Fruit fly (Drosophila melanogaster) whole organism, embryonic: Measurements from ENCODE around the gene CG43895.

Source experiments
- Atf6 ChIP-seq: fragments of 200-800 bp; sonication (Bioruptor generic); IDR thresholded peaks from 2 replicates; pipeline ENCODE4 v1.3.6; 2022; ENCODE audit warnings: missing biosample characterization, missing genetic modification characterization
- CG10462 ChIP-seq: fragments of 200-800 bp; sonication (Bioruptor generic); optimal IDR thresholded peaks from 2 replicates; lab custom pipeline; 2016; ENCODE audit warnings: missing biosample characterization, missing genetic modification characterization
- CG13624 ChIP-seq: fragments of 200-800 bp; sonication (Bioruptor generic); optimal IDR thresholded peaks from 2 replicates; lab custom pipeline; 2016; ENCODE audit warnings: missing biosample characterization, missing genetic modification characterization
- CG15479 ChIP-seq: fragments of 200-800 bp; sonication (Bioruptor generic); optimal IDR thresholded peaks from 3 replicates; lab custom pipeline; 2019; ENCODE audit warnings: missing biosample characterization, mild to moderate bottlenecking, missing genetic modification characterization, moderate library complexity
- CG1647 ChIP-seq: fragments of 200-800 bp; sonication (Bioruptor generic); optimal IDR thresholded peaks from 3 replicates; lab custom pipeline; 2016; ENCODE audit warnings: missing biosample characterization, missing genetic modification characterization
- CG17829 ChIP-seq: fragments of 200-800 bp; optimal IDR thresholded peaks from 2 replicates; lab custom pipeline; 2019; ENCODE audit warnings: missing biosample characterization, mild to moderate bottlenecking, missing genetic modification characterization, moderate library complexity
- CG17912 ChIP-seq: fragments of 200-800 bp; sonication (Bioruptor generic); optimal IDR thresholded peaks from 2 replicates; lab custom pipeline; 2018; ENCODE audit warnings: missing biosample characterization, mild to moderate bottlenecking, missing genetic modification characterization
- CG1832 ChIP-seq: fragments of 200-800 bp; sonication (Bioruptor generic); optimal IDR thresholded peaks from 2 replicates; lab custom pipeline; 2017; ENCODE audit warnings: missing biosample characterization, mild to moderate bottlenecking, missing genetic modification characterization, inconsistent platforms
- CG18476 ChIP-seq: fragments of 200-800 bp; sonication (Bioruptor generic); optimal IDR thresholded peaks from 2 replicates; lab custom pipeline; 2016; ENCODE audit warnings: missing biosample characterization, mild to moderate bottlenecking, missing genetic modification characterization
- CG2129 ChIP-seq: fragments of 200-800 bp; sonication (Bioruptor generic); IDR thresholded peaks from 2 replicates; pipeline ENCODE4 v1.3.6; 2022; ENCODE audit warnings: missing biosample characterization, missing genetic modification characterization; ENCODE audit not compliant: partially characterized antibody
- CG31365 ChIP-seq: fragments of 200-800 bp; sonication (Bioruptor generic); optimal IDR thresholded peaks from 2 replicates; lab custom pipeline; 2018; ENCODE audit warnings: missing biosample characterization, mild to moderate bottlenecking, missing genetic modification characterization
- CG3838 ChIP-seq: fragments of 200-800 bp; sonication (Bioruptor generic); optimal IDR thresholded peaks from 3 replicates; lab custom pipeline; 2016; ENCODE audit warnings: missing biosample characterization, missing genetic modification characterization
- CG42726 ChIP-seq: fragments of 200-800 bp; sonication (Bioruptor generic); IDR thresholded peaks from 2 replicates; pipeline ENCODE4 v1.3.6; 2022; ENCODE audit warnings: missing biosample characterization, missing genetic modification characterization; ENCODE audit not compliant: partially characterized antibody
- CG6175 ChIP-seq: fragments of 200-800 bp; sonication (Bioruptor generic); IDR thresholded peaks from 3 replicates; pipeline ENCODE4 v1.3.6; 2022; ENCODE audit warnings: missing biosample characterization, missing genetic modification characterization
- CG7357 ChIP-seq: fragments of 200-800 bp; sonication (Bioruptor generic); IDR thresholded peaks from 3 replicates; pipeline ENCODE4 v1.3.6; 2022; ENCODE audit warnings: missing biosample characterization, missing genetic modification characterization
- CG7372 ChIP-seq: fragments of 200-800 bp; sonication (Bioruptor generic); IDR thresholded peaks from 2 replicates; pipeline ENCODE4 v1.3.6; 2022; ENCODE audit warnings: missing biosample characterization, missing genetic modification characterization
- CG7786 ChIP-seq: fragments of 200-800 bp; sonication (Bioruptor generic); optimal IDR thresholded peaks from 2 replicates; lab custom pipeline; 2016; ENCODE audit warnings: missing biosample characterization, missing genetic modification characterization
- Deaf1 ChIP-seq: fragments of 200-800 bp; optimal IDR thresholded peaks from 3 replicates; lab custom pipeline; 2019; ENCODE audit warnings: missing biosample characterization, mild to moderate bottlenecking, missing genetic modification characterization, moderate library complexity
- Fer2 ChIP-seq: fragments of 200-800 bp; sonication (Bioruptor generic); optimal IDR thresholded peaks from 2 replicates; lab custom pipeline; 2018; ENCODE audit warnings: missing biosample characterization, mild to moderate bottlenecking, missing genetic modification characterization, moderate library complexity
- GATAe ChIP-seq: fragments of 200-800 bp; sonication (Bioruptor generic); conservative IDR thresholded peaks from 2 replicates; pipeline ENCODE4 v1.3.6; 2022; ENCODE audit warnings: missing biosample characterization, missing genetic modification characterization
- HLH54F ChIP-seq: fragments of 200-800 bp; sonication (Bioruptor generic); optimal IDR thresholded peaks from 3 replicates; lab custom pipeline; 2016; ENCODE audit warnings: missing biosample characterization, missing genetic modification characterization
- HLHmδ ChIP-seq: fragments of 200-800 bp; sonication (Bioruptor generic); optimal IDR thresholded peaks from 2 replicates; lab custom pipeline; 2018; ENCODE audit warnings: missing biosample characterization, mild to moderate bottlenecking, missing genetic modification characterization, moderate library complexity
- Myb ChIP-seq: fragments of 200-800 bp; sonication (Bioruptor generic); optimal IDR thresholded peaks from 2 replicates; lab custom pipeline; 2016; ENCODE audit warnings: missing biosample characterization, missing genetic modification characterization
- NC2β ChIP-seq: fragments of 200-800 bp; sonication (Bioruptor generic); optimal IDR thresholded peaks from 2 replicates; lab custom pipeline; 2016; ENCODE audit warnings: missing biosample characterization, missing genetic modification characterization
- Scr ChIP-seq: fragments of 200-800 bp; sonication (Bioruptor generic); IDR thresholded peaks from 2 replicates; pipeline ENCODE4 v1.3.6; 2022; ENCODE audit warnings: missing biosample characterization, missing genetic modification characterization; ENCODE audit not compliant: partially characterized antibody
- Ssrp ChIP-seq: fragments of 200-800 bp; sonication (Bioruptor generic); optimal IDR thresholded peaks from 2 replicates; lab custom pipeline; 2018; ENCODE audit warnings: missing biosample characterization, mild to moderate bottlenecking, missing genetic modification characterization, moderate library complexity
- Trl ChIP-seq, 3 experiments: fragments of >200 bp in 2 of 3; fragments of 200-800 bp in 1 of 3; sonication (Bioruptor generic) in 1 of 3; optimal IDR thresholded peaks; 2 replicates in 1 of 3; 3 replicates in 2 of 3; lab custom pipeline; 2016 to 2017; ENCODE audit warnings: missing biosample characterization in 1 of 3, missing genetic modification characterization in 1 of 3
- Vsx1 ChIP-seq: fragments of 200-800 bp; sonication (Bioruptor generic); optimal IDR thresholded peaks from 2 replicates; lab custom pipeline; 2017; ENCODE audit warnings: missing biosample characterization, mild to moderate bottlenecking, missing genetic modification characterization, missing genetic modification reagents
- ash1 ChIP-seq: fragments of 200-800 bp; sonication (Bioruptor generic); optimal IDR thresholded peaks from 2 replicates; lab custom pipeline; 2018; ENCODE audit warnings: missing biosample characterization, mild to moderate bottlenecking, missing genetic modification characterization
- bcd ChIP-seq: fragments of 200-800 bp; sonication (Bioruptor generic); optimal IDR thresholded peaks from 2 replicates; lab custom pipeline; 2017; ENCODE audit warnings: missing biosample characterization, mild to moderate bottlenecking, missing genetic modification characterization
- bigmax ChIP-seq: fragments of 200-800 bp; sonication (Bioruptor generic); optimal IDR thresholded peaks from 2 replicates; lab custom pipeline; 2018; ENCODE audit warnings: missing biosample characterization, mild to moderate bottlenecking, missing genetic modification characterization
- chinmo ChIP-seq: fragments of 200-800 bp; sonication (Bioruptor generic); IDR thresholded peaks from 4 replicates; pipeline ENCODE4 v1.3.6; 2022; ENCODE audit warnings: missing biosample characterization, missing genetic modification characterization; ENCODE audit not compliant: partially characterized antibody
- crol ChIP-seq: fragments of 200-800 bp; sonication (Bioruptor generic); IDR thresholded peaks from 2 replicates; pipeline ENCODE4 v1.3.6; 2022; ENCODE audit warnings: missing biosample characterization, missing genetic modification characterization
- ems ChIP-seq: fragments of 200-800 bp; sonication (Bioruptor generic); optimal IDR thresholded peaks from 3 replicates; lab custom pipeline; 2016; ENCODE audit warnings: missing biosample characterization, missing genetic modification characterization
- ewg ChIP-seq: fragments of 200-800 bp; sonication (Bioruptor generic); optimal IDR thresholded peaks from 3 replicates; lab custom pipeline; 2017; ENCODE audit warnings: mild to moderate bottlenecking, missing biosample characterization, missing genetic modification reagents, missing genetic modification characterization
- fd102C ChIP-seq: fragments of 200-800 bp; sonication (Bioruptor generic); optimal IDR thresholded peaks from 2 replicates; lab custom pipeline; 2018; ENCODE audit warnings: missing biosample characterization, mild to moderate bottlenecking, missing genetic modification characterization, moderate library complexity
- fru ChIP-seq: fragments of >200 bp; optimal IDR thresholded peaks from 2 replicates; lab custom pipeline; 2017
- h ChIP-seq: fragments of >200 bp; optimal IDR thresholded peaks from 2 replicates; lab custom pipeline; 2017
- lab ChIP-seq: fragments of 200-800 bp; sonication (Bioruptor generic); optimal IDR thresholded peaks from 3 replicates; lab custom pipeline; 2017; ENCODE audit warnings: missing biosample characterization, missing genetic modification characterization, mild to moderate bottlenecking, moderate library complexity, missing genetic modification reagents
- lilli ChIP-seq: fragments of 200-800 bp; sonication (Bioruptor generic); optimal IDR thresholded peaks from 3 replicates; lab custom pipeline; 2016; ENCODE audit warnings: missing biosample characterization, missing genetic modification characterization
- lola ChIP-seq, 3 experiments: fragments of >200 bp in 2 of 3; fragments of 200-800 bp in 1 of 3; sonication (Bioruptor generic) in 1 of 3; optimal IDR thresholded peaks; 2 replicates each; lab custom pipeline; 2017 to 2019; ENCODE audit warnings: missing biosample characterization in 3 of 3, missing genetic modification characterization in 3 of 3, mild to moderate bottlenecking in 1 of 3, moderate library complexity in 1 of 3
- nerfin-1 ChIP-seq: fragments of 200-800 bp; sonication (Bioruptor generic); optimal IDR thresholded peaks from 3 replicates; lab custom pipeline; 2019; ENCODE audit warnings: missing biosample characterization, mild to moderate bottlenecking, missing genetic modification characterization, moderate library complexity
- pum ChIP-seq: fragments of 200-800 bp; sonication (Bioruptor generic); optimal IDR thresholded peaks from 2 replicates; lab custom pipeline; 2016; ENCODE audit warnings: missing biosample characterization, missing genetic modification characterization
- pzg ChIP-seq: fragments of 200-800 bp; sonication (Bioruptor generic); optimal IDR thresholded peaks from 3 replicates; lab custom pipeline; 2018; ENCODE audit warnings: missing biosample characterization, mild to moderate bottlenecking, missing genetic modification characterization, moderate library complexity
- seq ChIP-seq: fragments of 200-800 bp; sonication (Bioruptor generic); IDR thresholded peaks from 2 replicates; pipeline ENCODE4 v1.3.6; 2022; ENCODE audit warnings: missing biosample characterization, missing genetic modification characterization
- shn ChIP-seq: fragments of 200-800 bp; sonication (Bioruptor generic); optimal IDR thresholded peaks from 3 replicates; lab custom pipeline; 2016; ENCODE audit warnings: missing biosample characterization, missing genetic modification characterization
- sqz ChIP-seq: fragments of 200-800 bp; sonication (Bioruptor generic); optimal IDR thresholded peaks from 3 replicates; lab custom pipeline; 2018; ENCODE audit warnings: missing biosample characterization, mild to moderate bottlenecking, missing genetic modification characterization
- tgo ChIP-seq: fragments of 200-800 bp; sonication (Bioruptor generic); IDR thresholded peaks from 3 replicates; pipeline ENCODE4 v1.3.6; 2022; ENCODE audit warnings: missing biosample characterization, missing genetic modification characterization
- tio ChIP-seq: fragments of 200-800 bp; sonication (Bioruptor generic); optimal IDR thresholded peaks from 2 replicates; lab custom pipeline; 2017; ENCODE audit warnings: missing biosample characterization, missing genetic modification characterization, inconsistent platforms
- wor ChIP-seq: fragments of 200-800 bp; sonication (Bioruptor generic); IDR thresholded peaks from 2 replicates; pipeline ENCODE4 v1.3.6; 2022; ENCODE audit warnings: missing biosample characterization, missing genetic modification characterization

The CG43895 gene

DNA sequence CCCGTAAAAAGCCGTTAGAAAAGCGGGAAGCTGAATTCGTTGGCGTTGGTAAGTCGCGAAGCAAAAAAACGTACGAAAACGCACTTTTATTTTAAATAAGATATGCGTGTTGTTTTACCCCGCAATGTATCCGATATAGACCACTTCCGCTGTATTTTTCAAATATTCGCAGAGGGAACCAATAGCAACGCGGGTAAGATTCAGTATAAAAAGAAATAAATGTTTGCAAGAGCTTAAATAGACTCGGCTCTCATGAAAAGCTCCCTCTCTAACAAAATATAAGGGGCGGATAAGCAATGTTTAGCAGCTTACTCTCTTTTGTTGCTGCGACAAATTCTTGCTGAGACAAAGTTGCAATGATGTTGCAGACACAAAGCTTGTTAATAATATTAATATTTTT is 43.2 kb downstream of the CG43895 start, which contains the start of gene Syn1 (continued):
- TF ChIP-seq chinmo (GFP tag; lab: Robert Waterston, UW), result peak; percentile 73; the same call in 1 of the 4 replicates
- TF ChIP-seq CG10462, result no peak

DNA sequence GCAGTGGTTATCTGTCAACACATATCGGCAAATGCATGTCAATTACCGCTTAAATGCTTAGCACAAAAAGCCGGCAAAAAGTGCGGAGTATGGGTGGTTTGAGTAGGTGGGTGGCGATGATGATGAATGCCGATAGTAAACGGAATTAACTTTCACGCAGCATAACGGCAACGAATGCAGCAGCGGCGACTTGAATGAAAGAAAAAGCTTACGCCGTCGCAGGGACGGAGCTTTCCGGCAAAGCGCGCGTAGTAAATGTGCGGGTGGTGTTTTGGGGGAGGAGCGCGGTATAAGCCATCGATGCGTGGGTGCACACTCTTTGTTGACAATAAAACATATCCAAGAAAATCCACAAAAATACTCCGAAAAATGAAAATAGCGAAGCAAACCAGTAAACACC is 44.0 kb downstream of the CG43895 start, which contains the start of gene CG7370:
Gene CG7370, plus strand, starts transcription at position 301 of the 400 bp plus-strand sequence.
- TF ChIP-seq Fer2 (tag; lab: Kevin White, UChicago), result no peak
- peak; percentile 15 for TF ChIP-seq nerfin-1 (tag; lab: Kevin White, UChicago)
- no peak for TF ChIP-seq HLH54F (GFP tag; lab: Kevin White, UChicago)
- no peak for TF ChIP-seq pum (GFP tag; lab: Kevin White, UChicago)
- no peak for TF ChIP-seq CG2129 (GFP tag; lab: Robert Waterston, UW)
- no peak for TF ChIP-seq ems
- TF ChIP-seq CG13624 (GFP tag; lab: Kevin White, UChicago), result no peak
- TF ChIP-seq wor (GFP tag; lab: Robert Waterston, UW), result no peak
- TF ChIP-seq Deaf1 (tag; lab: Kevin White, UChicago), result no peak
- TF ChIP-seq seq (GFP tag; lab: Robert Waterston, UW), result no peak
- TF ChIP-seq lab (GFP tag; lab: Kevin White, UChicago), result no peak
- TF ChIP-seq CG17912 (GFP tag; lab: Kevin White, UChicago), result no peak
- TF ChIP-seq tio (GFP tag; lab: Kevin White, UChicago), result no peak
- TF ChIP-seq Myb, result no peak
- TF ChIP-seq bigmax (GFP tag; lab: Kevin White, UChicago), result no peak
- no peak for TF ChIP-seq lola (GFP tag; optimal IDR thresholded peaks at IDR 0.05; lab: Kevin White, UChicago)
- TF ChIP-seq CG1647 (GFP tag; lab: Kevin White, UChicago), result no peak
- no peak for TF ChIP-seq CG18476 (GFP tag; lab: Kevin White, UChicago)
- TF ChIP-seq Atf6, result no peak
- TF ChIP-seq CG42726 (GFP tag; lab: Robert Waterston, UW), result no peak
- TF ChIP-seq GATAe (GFP tag; lab: Robert Waterston, UW), result no peak
- no peak for TF ChIP-seq CG7786 (GFP tag; lab: Kevin White, UChicago)
- TF ChIP-seq tgo, result no peak
- no peak for TF ChIP-seq pzg (GFP tag; lab: Kevin White, UChicago)
- no peak for TF ChIP-seq lilli
- no peak for TF ChIP-seq CG3838
- TF ChIP-seq crol (GFP tag; lab: Robert Waterston, UW), result peak; percentile 42; the same call in 1 of the 2 replicates
- no peak for TF ChIP-seq fd102C (GFP tag; lab: Kevin White, UChicago)
- no peak for TF ChIP-seq sqz
- no peak for TF ChIP-seq CG7372
- no peak for TF ChIP-seq CG1832 (GFP tag; lab: Kevin White, UChicago)
- no peak for TF ChIP-seq CG17829 (tag; lab: Kevin White, UChicago)
- no peak for TF ChIP-seq fru (lab: Kevin White, UChicago)
- TF ChIP-seq Trl (optimal IDR thresholded peaks at IDR 0.05; lab: Kevin White, UChicago), result peak in 1 of 2 experiments; percentile 4
- no peak for TF ChIP-seq Trl (GFP tag; optimal IDR thresholded peaks at IDR 0.05; lab: Kevin White, UChicago)
- TF ChIP-seq bcd (GFP tag; lab: Kevin White, UChicago), result no peak
- TF ChIP-seq Vsx1 (GFP tag; lab: Kevin White, UChicago), result no peak
- TF ChIP-seq h (lab: Kevin White, UChicago), result no peak
- no peak for TF ChIP-seq shn (GFP tag; lab: Kevin White, UChicago)
- no peak for TF ChIP-seq Ssrp (tag; lab: Kevin White, UChicago)
- TF ChIP-seq CG15479 (GFP tag; lab: Kevin White, UChicago), result no peak
- no peak for TF ChIP-seq CG31365 (tag; lab: Kevin White, UChicago)
- TF ChIP-seq CG6175 (GFP tag; lab: Robert Waterston, UW), result no peak
- TF ChIP-seq ewg, result peak; percentile 44
- TF ChIP-seq HLHmδ (GFP tag; lab: Kevin White, UChicago), result no peak
- TF ChIP-seq NC2β, result no peak
- 0 out of 2 replicates have a peak, but pooled peaks have one; percentile 29 for TF ChIP-seq Scr (GFP tag; lab: Robert Waterston, UW)
- TF ChIP-seq ash1 (GFP tag; lab: Kevin White, UChicago), result no peak
- TF ChIP-seq CG7357 (GFP tag; lab: Robert Waterston, UW), result no peak
